Worm (Caenorhabditis elegans): ENCODE results near the gene EEED8.12.
A peak's percentile ranks its signal among the peaks of the same experiment; 100 is the strongest.

The EEED8.12 gene

ce11 chrII:5378239-5378521, 30.6 kb downstream of the EEED8.12 start (continued):
- TF ChIP-seq D2030.7 (GFP tag; IDR thresholded peaks at IDR 0.05) (no peak), somi-1 (GFP tag; optimal IDR thresholded peaks at IDR 0.05) (no peak), attf-3 (GFP tag; conservative IDR thresholded peaks at IDR 0.05) (no peak), ztf-25 (GFP tag; IDR thresholded peaks at IDR 0.05) (no peak), let-607 (tag; optimal IDR thresholded peaks at IDR 0.05) (peak in 1 of 2 experiments; percentile 5), hmg-1.2 (GFP tag; IDR thresholded peaks at IDR 0.05) (no peak), ceh-91 (GFP tag; IDR thresholded peaks at IDR 0.05) (no peak), tbx-9 (tag; optimal IDR thresholded peaks at IDR 0.05; ENCODE audit: borderline replicate concordance) (no peak), Y79H2A.3 (GFP tag; conservative IDR thresholded peaks at IDR 0.05) (no peak), atf-7 (tag; optimal IDR thresholded peaks at IDR 0.05) (no peak), snpc-1.1 (tag; optimal IDR thresholded peaks at IDR 0.05; ENCODE audit: insufficient read depth) (no peak), ccch-3 (GFP tag; optimal IDR thresholded peaks at IDR 0.05) (no peak), ZK185.1 (tag; optimal IDR thresholded peaks at IDR 0.05; ENCODE audit: poor library complexity, severe bottlenecking) (no peak)

- no peak for TF ChIP-seq die-1 (tag; optimal IDR thresholded peaks at IDR 0.05)
- no peak for TF ChIP-seq ceh-40 (GFP tag; IDR thresholded peaks at IDR 0.05)
- no peak for TF ChIP-seq K12H6.12 (tag; optimal IDR thresholded peaks at IDR 0.05)
- TF ChIP-seq rec-8 (tag; optimal IDR thresholded peaks at IDR 0.05) = no peak
- no peak for TF ChIP-seq hlh-12 (tag; optimal IDR thresholded peaks at IDR 0.05)
- peak; percentile 96 for TF ChIP-seq madf-6 (GFP tag; IDR thresholded peaks at IDR 0.05)
- TF ChIP-seq dpl-1 (GFP tag; optimal IDR thresholded peaks at IDR 0.05) = peak; percentile 77
- no peak for TF ChIP-seq ceh-79 (tag; optimal IDR thresholded peaks at IDR 0.05)
- TF ChIP-seq K11D2.4 (GFP tag; IDR thresholded peaks at IDR 0.05) = no peak
- TF ChIP-seq hmg-20 (GFP tag; IDR thresholded peaks at IDR 0.05) = no peak
- no peak for TF ChIP-seq lin-35 (GFP tag; optimal IDR thresholded peaks at IDR 0.05)
- peak; percentile 75 for TF ChIP-seq C17E4.6 (GFP tag; IDR thresholded peaks at IDR 0.05)
- peak; percentile 84 for TF ChIP-seq xnd-1 (tag; optimal IDR thresholded peaks at IDR 0.05)
- no peak for TF ChIP-seq nfya-2 (GFP tag; IDR thresholded peaks at IDR 0.05)
- TF ChIP-seq snpc-4 (GFP tag; optimal IDR thresholded peaks at IDR 0.05) = no peak
- TF ChIP-seq snpc-4 (tag; optimal IDR thresholded peaks at IDR 0.05) = no peak
- peak; percentile 81 for TF ChIP-seq tlf-1 (GFP tag; optimal IDR thresholded peaks at IDR 0.05)
- no peak for TF ChIP-seq Y53G8AR.9 (GFP tag; conservative IDR thresholded peaks at IDR 0.05)
- TF ChIP-seq him-1 (tag; optimal IDR thresholded peaks at IDR 0.05) = peak; percentile 25
- peak; percentile 82 for TF ChIP-seq dox-1 (GFP tag; IDR thresholded peaks at IDR 0.05)
- peak; percentile 89 for TF ChIP-seq D2030.7 (GFP tag; IDR thresholded peaks at IDR 0.05)
- TF ChIP-seq mes-4 (tag; optimal IDR thresholded peaks at IDR 0.05) = no peak
- TF ChIP-seq madf-8 (GFP tag; conservative IDR thresholded peaks at IDR 0.05) = peak; percentile 89
- TF ChIP-seq repo-1 (tag; optimal IDR thresholded peaks at IDR 0.05) = no peak
- TF ChIP-seq F55B11.4 (tag; optimal IDR thresholded peaks at IDR 0.05; ENCODE audit: borderline replicate concordance, insufficient read depth) = no peak
- peak; percentile 90 for TF ChIP-seq F33H1.4 (GFP tag; IDR thresholded peaks at IDR 0.05)
- no peak for TF ChIP-seq madf-10 (tag; optimal IDR thresholded peaks at IDR 0.05)
- TF ChIP-seq snpc-1.3 (tag; optimal IDR thresholded peaks at IDR 0.05; ENCODE audit: insufficient read depth) = no peak
- TF ChIP-seq nhr-27 (tag; optimal IDR thresholded peaks at IDR 0.05) = no peak
- TF ChIP-seq madf-3 (GFP tag; IDR thresholded peaks at IDR 0.05) = peak; percentile 86; the same call in 1 of the 2 replicates
- no peak for TF ChIP-seq somi-1 (GFP tag; optimal IDR thresholded peaks at IDR 0.05)
- no peak for TF ChIP-seq F10E7.11 (tag; optimal IDR thresholded peaks at IDR 0.05)
- TF ChIP-seq nfyb-1 (GFP tag; IDR thresholded peaks at IDR 0.05) = 0 out of 2 replicates have a peak, but pooled peaks have one; percentile 51
- TF ChIP-seq egl-18 (GFP tag; IDR thresholded peaks at IDR 0.05) = no peak
- no peak for TF ChIP-seq F37B4.10 (GFP tag; IDR thresholded peaks at IDR 0.05)
- no peak for TF ChIP-seq Y79H2A.3 (GFP tag; conservative IDR thresholded peaks at IDR 0.05)
Measured at ce11 chrII:5377467-5378238, 31.2 kb downstream of the EEED8.12 start, which contains the start of gene prdx-2. Gene prdx-2, plus strand, starts transcription at chrII:5378195.
